Fruit fly (Drosophila melanogaster) whole organism, embryonic: ENCODE data around the gene IntS10.

ENCODE experiments used
- Atf3 ChIP-seq: fragments of 200-800 bp; sonication (Bioruptor generic); optimal IDR thresholded peaks from 3 replicates; lab custom pipeline; 2016; ENCODE audit warnings: missing biosample characterization, missing genetic modification characterization
- Bdp1 ChIP-seq: fragments of 200-800 bp; sonication (Bioruptor generic); optimal IDR thresholded peaks from 3 replicates; lab custom pipeline; 2016; ENCODE audit warnings: missing biosample characterization, missing genetic modification characterization
- C15 ChIP-seq: fragments of 200-800 bp; sonication (Bioruptor generic); IDR thresholded peaks from 3 replicates; pipeline ENCODE4 v1.3.6; 2022; ENCODE audit warnings: missing biosample characterization, missing genetic modification characterization
- CG10209 ChIP-seq: fragments of 200-800 bp; sonication (Bioruptor generic); optimal IDR thresholded peaks from 3 replicates; lab custom pipeline; 2017; ENCODE audit warnings: missing biosample characterization, mild to moderate bottlenecking, missing genetic modification characterization, missing genetic modification reagents
- CG11504 ChIP-seq: fragments of 200-800 bp; sonication (Bioruptor generic); optimal IDR thresholded peaks from 3 replicates; lab custom pipeline; 2019; ENCODE audit warnings: missing biosample characterization, mild to moderate bottlenecking, missing genetic modification characterization, moderate library complexity
- CG11695 ChIP-seq: fragments of 200-800 bp; sonication (Bioruptor generic); IDR thresholded peaks from 3 replicates; pipeline ENCODE4 v1.3.6; 2022; ENCODE audit warnings: missing biosample characterization, missing genetic modification characterization
- CG14014 ChIP-seq: fragments of 200-800 bp; sonication (Bioruptor generic); IDR thresholded peaks from 2 replicates; pipeline ENCODE4 v1.3.6; 2022; ENCODE audit warnings: missing biosample characterization, missing genetic modification characterization
- CG14860 ChIP-seq: fragments of 200-800 bp; sonication (Bioruptor generic); IDR thresholded peaks from 3 replicates; pipeline ENCODE4 v1.3.6; 2022; ENCODE audit warnings: missing biosample characterization, missing genetic modification characterization; ENCODE audit not compliant: partially characterized antibody
- CG1603 ChIP-seq: fragments of 200-800 bp; sonication (Bioruptor generic); optimal IDR thresholded peaks from 2 replicates; lab custom pipeline; 2019; ENCODE audit warnings: missing biosample characterization, mild to moderate bottlenecking, missing genetic modification characterization, moderate library complexity
- CG18011 ChIP-seq: fragments of 200-800 bp; sonication (Bioruptor generic); optimal IDR thresholded peaks from 2 replicates; lab custom pipeline; 2017; ENCODE audit warnings: missing biosample characterization, missing genetic modification characterization, mild to moderate bottlenecking, moderate library complexity, missing genotype
- CG31365 ChIP-seq: fragments of 200-800 bp; sonication (Bioruptor generic); optimal IDR thresholded peaks from 2 replicates; lab custom pipeline; 2018; ENCODE audit warnings: missing biosample characterization, mild to moderate bottlenecking, missing genetic modification characterization
- CG31388 ChIP-seq: fragments of 200-800 bp; sonication (Bioruptor generic); optimal IDR thresholded peaks from 2 replicates; lab custom pipeline; 2016; ENCODE audit warnings: missing biosample characterization, missing genetic modification characterization
- CG3838 ChIP-seq: fragments of 200-800 bp; sonication (Bioruptor generic); optimal IDR thresholded peaks from 3 replicates; lab custom pipeline; 2016; ENCODE audit warnings: missing biosample characterization, missing genetic modification characterization
- CG5180 ChIP-seq: fragments of 200-800 bp; sonication (Bioruptor generic); optimal IDR thresholded peaks from 3 replicates; lab custom pipeline; 2017; ENCODE audit warnings: missing biosample characterization, missing genetic modification characterization, mild to moderate bottlenecking, moderate library complexity, missing genetic modification reagents
- CG5245 ChIP-seq: fragments of 200-800 bp; sonication (Bioruptor generic); optimal IDR thresholded peaks from 3 replicates; lab custom pipeline; 2016; ENCODE audit warnings: missing biosample characterization, missing genetic modification characterization
- CG6689 ChIP-seq: fragments of 200-800 bp; sonication (Bioruptor generic); IDR thresholded peaks from 2 replicates; pipeline ENCODE4 v1.3.6; 2022; ENCODE audit warnings: missing biosample characterization, missing genetic modification characterization
- CG7271 ChIP-seq: fragments of 200-800 bp; sonication (Bioruptor generic); optimal IDR thresholded peaks from 2 replicates; lab custom pipeline; 2018; ENCODE audit warnings: missing biosample characterization, mild to moderate bottlenecking, missing genetic modification characterization, moderate library complexity
- CG9932 ChIP-seq: fragments of 200-800 bp; sonication (Bioruptor generic); IDR thresholded peaks from 2 replicates; pipeline ENCODE4 v1.3.6; 2022; ENCODE audit warnings: missing biosample characterization, missing genetic modification characterization
- CrebB ChIP-seq: fragments of 200-800 bp; sonication (Bioruptor generic); optimal IDR thresholded peaks from 3 replicates; lab custom pipeline; 2018; ENCODE audit warnings: missing biosample characterization, mild to moderate bottlenecking, missing genetic modification characterization
- Dek ChIP-seq: fragments of 200-800 bp; sonication (Bioruptor generic); optimal IDR thresholded peaks from 3 replicates; lab custom pipeline; 2019; ENCODE audit warnings: missing biosample characterization, mild to moderate bottlenecking, missing genetic modification characterization, moderate library complexity
- Dip2 ChIP-seq: fragments of 200-800 bp; sonication (Bioruptor generic); IDR thresholded peaks from 2 replicates; pipeline ENCODE4 v1.3.6; 2022; ENCODE audit warnings: missing biosample characterization, missing genetic modification characterization
- HLH54F ChIP-seq: fragments of 200-800 bp; sonication (Bioruptor generic); optimal IDR thresholded peaks from 3 replicates; lab custom pipeline; 2016; ENCODE audit warnings: missing biosample characterization, missing genetic modification characterization
- HmgD ChIP-seq: fragments of 200-800 bp; sonication (Bioruptor generic); optimal IDR thresholded peaks from 3 replicates; lab custom pipeline; 2016; ENCODE audit warnings: missing biosample characterization, missing genetic modification characterization
- Kr ChIP-seq: fragments of 200-800 bp; sonication (Bioruptor generic); optimal IDR thresholded peaks from 2 replicates; lab custom pipeline; 2017; ENCODE audit warnings: missing biosample characterization, mild to moderate bottlenecking, missing genetic modification characterization
- Mrtf ChIP-seq: fragments of 200-800 bp; sonication (Bioruptor generic); IDR thresholded peaks from 3 replicates; pipeline ENCODE4 v1.3.6; 2022; ENCODE audit warnings: missing biosample characterization, missing genetic modification characterization
- Ptx1 ChIP-seq: fragments of 200-800 bp; sonication (Bioruptor generic); IDR thresholded peaks from 2 replicates; pipeline ENCODE4 v1.3.6; 2022; ENCODE audit warnings: missing biosample characterization, missing genetic modification characterization
- Rx ChIP-seq: fragments of 200-800 bp; sonication (Bioruptor generic); IDR thresholded peaks from 2 replicates; pipeline ENCODE4 v1.3.6; 2022; ENCODE audit warnings: missing biosample characterization, missing genetic modification characterization
- Scr ChIP-seq: fragments of 200-800 bp; sonication (Bioruptor generic); IDR thresholded peaks from 2 replicates; pipeline ENCODE4 v1.3.6; 2022; ENCODE audit warnings: missing biosample characterization, missing genetic modification characterization; ENCODE audit not compliant: partially characterized antibody
- Six4 ChIP-seq: fragments of 200-800 bp; sonication (Bioruptor generic); optimal IDR thresholded peaks from 2 replicates; lab custom pipeline; 2016; ENCODE audit warnings: missing biosample characterization, missing genetic modification characterization
- Sry-β ChIP-seq: fragments of 200-800 bp; sonication (Bioruptor generic); optimal IDR thresholded peaks from 2 replicates; lab custom pipeline; 2018; ENCODE audit warnings: missing biosample characterization, mild to moderate bottlenecking, missing genetic modification characterization, moderate library complexity
- Ssrp ChIP-seq: fragments of 200-800 bp; sonication (Bioruptor generic); optimal IDR thresholded peaks from 2 replicates; lab custom pipeline; 2018; ENCODE audit warnings: missing biosample characterization, mild to moderate bottlenecking, missing genetic modification characterization, moderate library complexity
- Tbp ChIP-seq: fragments of >200 bp; optimal IDR thresholded peaks from 2 replicates; lab custom pipeline; 2018; ENCODE audit warnings: missing biosample characterization, missing genetic modification characterization
- Xbp1 ChIP-seq: fragments of 200-800 bp; sonication (Bioruptor generic); optimal IDR thresholded peaks from 3 replicates; lab custom pipeline; 2016; ENCODE audit warnings: missing biosample characterization, mild to moderate bottlenecking, missing genetic modification characterization
- Xrp1 ChIP-seq: fragments of 200-800 bp; sonication (Bioruptor generic); IDR thresholded peaks from 2 replicates; pipeline ENCODE4 v1.3.6; 2022; ENCODE audit warnings: missing biosample characterization, missing genetic modification characterization
- aop ChIP-seq: fragments of 200-800 bp; sonication (Bioruptor generic); IDR thresholded peaks from 2 replicates; pipeline ENCODE4 v1.3.6; 2022; ENCODE audit warnings: missing biosample characterization, missing genetic modification characterization
- eyg ChIP-seq: fragments of 200-800 bp; sonication (Bioruptor generic); optimal IDR thresholded peaks from 3 replicates; lab custom pipeline; 2016; ENCODE audit warnings: missing biosample characterization, missing genetic modification characterization
- gce ChIP-seq: fragments of 200-800 bp; sonication (Bioruptor generic); IDR thresholded peaks from 3 replicates; pipeline ENCODE4 v1.3.6; 2022; ENCODE audit warnings: missing biosample characterization, missing genetic modification characterization
- luna ChIP-seq: fragments of 200-800 bp; sonication (Bioruptor generic); optimal IDR thresholded peaks from 2 replicates; lab custom pipeline; 2016; ENCODE audit warnings: missing biosample characterization, missing genetic modification characterization
- oc ChIP-seq: fragments of 200-800 bp; sonication (Bioruptor generic); optimal IDR thresholded peaks from 2 replicates; lab custom pipeline; 2018; ENCODE audit warnings: missing biosample characterization, mild to moderate bottlenecking, missing genetic modification characterization, moderate library complexity
- odd ChIP-seq: fragments of 200-800 bp; sonication (Bioruptor generic); optimal IDR thresholded peaks from 2 replicates; lab custom pipeline; 2017; ENCODE audit warnings: missing biosample characterization, mild to moderate bottlenecking, missing genetic modification characterization
- org-1 ChIP-seq: fragments of 200-800 bp; sonication (Bioruptor generic); optimal IDR thresholded peaks from 2 replicates; lab custom pipeline; 2017; ENCODE audit warnings: missing biosample characterization, missing genetic modification characterization
- pzg ChIP-seq: fragments of 200-800 bp; sonication (Bioruptor generic); optimal IDR thresholded peaks from 3 replicates; lab custom pipeline; 2018; ENCODE audit warnings: missing biosample characterization, mild to moderate bottlenecking, missing genetic modification characterization, moderate library complexity
- repo ChIP-seq: fragments of 200-800 bp; sonication (Bioruptor generic); optimal IDR thresholded peaks from 2 replicates; lab custom pipeline; 2016; ENCODE audit warnings: missing biosample characterization, missing genetic modification characterization
- row ChIP-seq: fragments of 200-800 bp; sonication (Bioruptor generic); IDR thresholded peaks from 3 replicates; pipeline ENCODE4 v1.3.6; 2022; ENCODE audit warnings: missing biosample characterization, missing genetic modification characterization
- salm ChIP-seq: fragments of 200-800 bp; sonication (Bioruptor generic); optimal IDR thresholded peaks from 2 replicates; lab custom pipeline; 2018; ENCODE audit warnings: missing biosample characterization, mild to moderate bottlenecking, missing genetic modification characterization
- scrt ChIP-seq: fragments of 200-800 bp; sonication (Bioruptor generic); optimal IDR thresholded peaks from 2 replicates; lab custom pipeline; 2018; ENCODE audit warnings: missing biosample characterization, mild to moderate bottlenecking, missing genetic modification characterization, moderate library complexity
- slou ChIP-seq: fragments of 200-800 bp; sonication (Bioruptor generic); optimal IDR thresholded peaks from 3 replicates; lab custom pipeline; 2016; ENCODE audit warnings: missing biosample characterization, missing genetic modification characterization
- ssp ChIP-seq: fragments of 200-800 bp; sonication (Bioruptor generic); IDR thresholded peaks from 2 replicates; pipeline ENCODE4 v1.3.6; 2022; ENCODE audit warnings: missing biosample characterization, missing genetic modification characterization
- tna ChIP-seq: fragments of 200-800 bp; sonication (Bioruptor generic); IDR thresholded peaks from 2 replicates; pipeline ENCODE4 v1.3.6; 2022; ENCODE audit warnings: missing biosample characterization, missing genetic modification characterization; ENCODE audit not compliant: partially characterized antibody
- wek ChIP-seq: fragments of 200-800 bp; sonication (Bioruptor generic); optimal IDR thresholded peaks from 3 replicates; lab custom pipeline; 2018; ENCODE audit warnings: missing biosample characterization, mild to moderate bottlenecking, missing genetic modification characterization, moderate library complexity
- zen2 ChIP-seq: fragments of 200-800 bp; sonication (Bioruptor generic); IDR thresholded peaks from 3 replicates; pipeline ENCODE4 v1.3.6; 2022; ENCODE audit warnings: missing biosample characterization, missing genetic modification characterization; ENCODE audit not compliant: partially characterized antibody

The IntS10 gene

dm6 chr3L:3770823-3771222 lies 35.7 kb upstream of the IntS10 start (continued):
- TF ChIP-seq Mrtf (GFP tag; lab: Robert Waterston, UW) (0 out of 3 replicates have a peak, but pooled peaks have one; percentile 12), salm (tag; lab: Kevin White, UChicago) (no peak), oc (no peak), CrebB (tag; lab: Kevin White, UChicago) (no peak), gce (GFP tag; lab: Robert Waterston, UW) (no peak), org-1 (GFP tag; lab: Kevin White, UChicago) (peak; percentile 6), scrt (peak; percentile 21), slou (GFP tag; lab: Kevin White, UChicago) (peak; percentile 25), CG1603 (tag; lab: Kevin White, UChicago) (peak; percentile 4), HLH54F (GFP tag; lab: Kevin White, UChicago) (peak; percentile 57), Ssrp (peak; percentile 24), CG11695 (peak; percentile 52; the same call in 1 of the 3 replicates), Six4 (GFP tag; lab: Kevin White, UChicago) (no peak), luna (GFP tag; lab: Kevin White, UChicago) (no peak), wek (GFP tag; lab: Kevin White, UChicago) (no peak), CG3838 (no peak), Dek (peak; percentile 37), Atf3 (no peak), ssp (GFP tag; lab: Robert Waterston, UW) (no peak), row (GFP tag; lab: Robert Waterston, UW) (peak; percentile 57), Bdp1 (GFP tag; lab: Kevin White, UChicago) (no peak), CG14860 (GFP tag; lab: Robert Waterston, UW) (no peak), tna (GFP tag; lab: Robert Waterston, UW) (no peak), Xrp1 (GFP tag; lab: Robert Waterston, UW) (0 out of 2 replicates have a peak, but pooled peaks have one; percentile 12), CG18011 (GFP tag; lab: Kevin White, UChicago) (peak; percentile 39), Scr (GFP tag; lab: Robert Waterston, UW) (no peak), Tbp (GFP tag; lab: Kevin White, UChicago) (no peak), Rx (GFP tag; lab: Robert Waterston, UW) (no peak), CG11504 (tag; lab: Kevin White, UChicago) (peak; percentile 62), pzg (GFP tag; lab: Kevin White, UChicago) (no peak), CG9932 (GFP tag; lab: Robert Waterston, UW) (peak; percentile 71), CG14014 (GFP tag; lab: Robert Waterston, UW) (peak; percentile 55; the same call in 1 of the 2 replicates), C15 (GFP tag; lab: Robert Waterston, UW) (no peak), CG10209 (GFP tag; lab: Kevin White, UChicago) (peak; percentile 56), CG7271 (tag; lab: Kevin White, UChicago) (no peak)

dm6 chr3L:3771406-3771935 lies 35.0 kb upstream of the IntS10 start:
- TF ChIP-seq CG5245 (GFP tag; lab: Kevin White, UChicago) = peak; percentile 19
- TF ChIP-seq CG5180 (GFP tag; lab: Kevin White, UChicago) = peak; percentile 9
- TF ChIP-seq Kr (GFP tag; lab: Kevin White, UChicago) = no peak
- TF ChIP-seq Xbp1 (GFP tag; lab: Kevin White, UChicago) = peak; percentile 68
- no peak for TF ChIP-seq CG31388 (GFP tag; lab: Kevin White, UChicago)
- TF ChIP-seq repo (GFP tag; lab: Kevin White, UChicago) = no peak
- TF ChIP-seq odd (GFP tag; lab: Kevin White, UChicago) = peak; percentile 65
- TF ChIP-seq CG10209 (GFP tag; lab: Kevin White, UChicago) = peak; percentile 70
- TF ChIP-seq CG6689 (GFP tag; lab: Robert Waterston, UW) = peak; percentile 84
- TF ChIP-seq Dip2 (GFP tag; lab: Robert Waterston, UW) = no peak
- no peak for TF ChIP-seq eyg
- TF ChIP-seq HmgD (GFP tag; lab: Kevin White, UChicago) = no peak
- TF ChIP-seq aop (GFP tag; lab: Robert Waterston, UW) = no peak
- peak; percentile 91 for TF ChIP-seq Ptx1 (GFP tag; lab: Robert Waterston, UW)
- TF ChIP-seq CG11695 = peak; percentile 86
- no peak for TF ChIP-seq Sry-β (GFP tag; lab: Kevin White, UChicago)
- no peak for TF ChIP-seq CG31365
- TF ChIP-seq zen2 = no peak
